Fruit fly (Drosophila melanogaster) whole organism, embryonic: ENCODE results near the gene CG43901.

Experiments
- ATbp ChIP-seq: fragments of 200-800 bp; sonication (Bioruptor generic); optimal IDR thresholded peaks from 2 replicates; lab custom pipeline; 2017; ENCODE audit warnings: missing biosample characterization, mild to moderate bottlenecking, missing genetic modification characterization, missing genetic modification reagents
- Abd-B ChIP-seq: fragments of 200-800 bp; sonication (Bioruptor generic); optimal IDR thresholded peaks from 2 replicates; lab custom pipeline; 2018; ENCODE audit warnings: missing biosample characterization, mild to moderate bottlenecking, missing genetic modification characterization, moderate library complexity
- Atf3 ChIP-seq: fragments of 200-800 bp; sonication (Bioruptor generic); optimal IDR thresholded peaks from 3 replicates; lab custom pipeline; 2016; ENCODE audit warnings: missing biosample characterization, missing genetic modification characterization
- CG10147 ChIP-seq: fragments of 200-800 bp; sonication (Bioruptor generic); optimal IDR thresholded peaks from 2 replicates; lab custom pipeline; 2019; ENCODE audit warnings: missing biosample characterization, mild to moderate bottlenecking, missing genetic modification characterization, moderate library complexity
- CG1024 ChIP-seq: fragments of 200-800 bp; sonication (Bioruptor generic); IDR thresholded peaks from 2 replicates; pipeline ENCODE4 v1.3.6; 2022; ENCODE audit warnings: missing biosample characterization, missing genetic modification characterization
- CG10543 ChIP-seq: fragments of 200-800 bp; sonication (Bioruptor generic); optimal IDR thresholded peaks from 3 replicates; lab custom pipeline; 2017; ENCODE audit warnings: missing biosample characterization, mild to moderate bottlenecking, missing genetic modification characterization, moderate library complexity
- CG11247 ChIP-seq: fragments of 200-800 bp; sonication (Bioruptor generic); IDR thresholded peaks from 2 replicates; pipeline ENCODE4 v1.3.6; 2022; ENCODE audit warnings: missing biosample characterization, missing genetic modification characterization
- CG11696 ChIP-seq: fragments of 200-800 bp; sonication (Bioruptor generic); IDR thresholded peaks from 2 replicates; pipeline ENCODE4 v1.3.6; 2022; ENCODE audit warnings: missing biosample characterization, missing genetic modification characterization
- CG12104 ChIP-seq: fragments of 200-800 bp; sonication (Bioruptor generic); optimal IDR thresholded peaks from 3 replicates; lab custom pipeline; 2016; ENCODE audit warnings: missing biosample characterization, missing genetic modification characterization
- CG12155 ChIP-seq: fragments of 200-800 bp; sonication (Bioruptor generic); optimal IDR thresholded peaks from 3 replicates; lab custom pipeline; 2016; ENCODE audit warnings: missing biosample characterization, missing genetic modification characterization
- CG15073 ChIP-seq: fragments of 200-800 bp; sonication (Bioruptor generic); optimal IDR thresholded peaks from 2 replicates; lab custom pipeline; 2016; ENCODE audit warnings: missing biosample characterization, missing genetic modification characterization
- CG1792 ChIP-seq: fragments of 200-800 bp; sonication (Bioruptor generic); optimal IDR thresholded peaks from 2 replicates; lab custom pipeline; 2016; ENCODE audit warnings: missing biosample characterization, missing genetic modification characterization
- CG2712 ChIP-seq: fragments of 200-800 bp; optimal IDR thresholded peaks from 3 replicates; lab custom pipeline; 2019; ENCODE audit warnings: missing biosample characterization, mild to moderate bottlenecking, missing genetic modification characterization, moderate library complexity
- CG3281 ChIP-seq: fragments of 200-800 bp; sonication (Bioruptor generic); optimal IDR thresholded peaks from 3 replicates; lab custom pipeline; 2017; ENCODE audit warnings: missing biosample characterization, mild to moderate bottlenecking, missing genetic modification characterization
- CG34224 ChIP-seq: fragments of 200-800 bp; sonication (Bioruptor generic); IDR thresholded peaks from 3 replicates; pipeline ENCODE4 v1.3.6; 2022; ENCODE audit warnings: missing biosample characterization, missing genetic modification characterization; ENCODE audit not compliant: partially characterized antibody
- CG3847 ChIP-seq: fragments of 200-800 bp; sonication (Bioruptor generic); IDR thresholded peaks from 2 replicates; pipeline ENCODE4 v1.3.6; 2022; ENCODE audit warnings: missing biosample characterization, missing genetic modification characterization
- CG4282 ChIP-seq: fragments of 200-800 bp; sonication (Bioruptor generic); optimal IDR thresholded peaks from 2 replicates; lab custom pipeline; 2016; ENCODE audit warnings: missing biosample characterization, missing genetic modification characterization
- CG4424 ChIP-seq: fragments of 200-800 bp; sonication (Bioruptor generic); optimal IDR thresholded peaks from 3 replicates; lab custom pipeline; 2016; ENCODE audit warnings: missing biosample characterization, missing genetic modification characterization
- CG4617 ChIP-seq: fragments of 200-800 bp; sonication (Bioruptor generic); optimal IDR thresholded peaks from 3 replicates; lab custom pipeline; 2016; ENCODE audit warnings: missing biosample characterization, missing genetic modification characterization, borderline replicate concordance
- CG4730 ChIP-seq: fragments of 200-800 bp; sonication (Bioruptor generic); IDR thresholded peaks from 2 replicates; pipeline ENCODE4 v1.3.6; 2022; ENCODE audit warnings: missing biosample characterization, missing genetic modification characterization
- CG6689 ChIP-seq: fragments of 200-800 bp; sonication (Bioruptor generic); IDR thresholded peaks from 2 replicates; pipeline ENCODE4 v1.3.6; 2022; ENCODE audit warnings: missing biosample characterization, missing genetic modification characterization
- CG6765 ChIP-seq: fragments of 200-800 bp; sonication (Bioruptor generic); optimal IDR thresholded peaks from 3 replicates; lab custom pipeline; 2017; ENCODE audit warnings: missing biosample characterization, mild to moderate bottlenecking, missing genetic modification characterization
- CG7928 ChIP-seq: fragments of 200-800 bp; sonication (Bioruptor generic); optimal IDR thresholded peaks from 2 replicates; lab custom pipeline; 2017; ENCODE audit warnings: missing biosample characterization, mild to moderate bottlenecking, missing genetic modification characterization
- CG9727 ChIP-seq: fragments of 200-800 bp; sonication (Bioruptor generic); optimal IDR thresholded peaks from 3 replicates; lab custom pipeline; 2017; ENCODE audit warnings: missing biosample characterization, mild to moderate bottlenecking, missing genetic modification characterization
- CrebB ChIP-seq: fragments of 200-800 bp; sonication (Bioruptor generic); optimal IDR thresholded peaks from 3 replicates; lab custom pipeline; 2018; ENCODE audit warnings: missing biosample characterization, mild to moderate bottlenecking, missing genetic modification characterization
- Deaf1 ChIP-seq: fragments of 200-800 bp; optimal IDR thresholded peaks from 3 replicates; lab custom pipeline; 2019; ENCODE audit warnings: missing biosample characterization, mild to moderate bottlenecking, missing genetic modification characterization, moderate library complexity
- Ets65A ChIP-seq: fragments of 200-800 bp; sonication (Bioruptor generic); peaks from one replicate; lab custom pipeline; 2016; ENCODE audit warnings: missing biosample characterization, missing genetic modification characterization
- HLH54F ChIP-seq: fragments of 200-800 bp; sonication (Bioruptor generic); optimal IDR thresholded peaks from 3 replicates; lab custom pipeline; 2016; ENCODE audit warnings: missing biosample characterization, missing genetic modification characterization
- Hmx ChIP-seq: fragments of 200-800 bp; sonication (Bioruptor generic); optimal IDR thresholded peaks from 2 replicates; lab custom pipeline; 2016; ENCODE audit warnings: missing biosample characterization, missing genetic modification characterization
- Mad ChIP-seq: fragments of 200-800 bp; sonication (Bioruptor generic); optimal IDR thresholded peaks from 2 replicates; lab custom pipeline; 2016; ENCODE audit warnings: missing biosample characterization, missing genetic modification characterization
- Med ChIP-seq: fragments of 200-800 bp; sonication (Bioruptor generic); peaks from one replicate; lab custom pipeline; 2016; ENCODE audit warnings: missing biosample characterization, missing genetic modification characterization, mild to moderate bottlenecking, inconsistent platforms, moderate library complexity
- Meics ChIP-seq: fragments of 200-800 bp; sonication (Bioruptor generic); optimal IDR thresholded peaks from 2 replicates; lab custom pipeline; 2017; ENCODE audit warnings: missing biosample characterization, mild to moderate bottlenecking, missing genetic modification characterization
- NC2α ChIP-seq: fragments of 200-800 bp; sonication (Bioruptor generic); optimal IDR thresholded peaks from 2 replicates; lab custom pipeline; 2016; ENCODE audit warnings: missing biosample characterization, missing genetic modification characterization
- NFAT ChIP-seq: fragments of 200-800 bp; sonication (Bioruptor generic); IDR thresholded peaks from 2 replicates; pipeline ENCODE4 v1.3.6; 2022; ENCODE audit warnings: missing biosample characterization, missing genetic modification characterization
- Rfx ChIP-seq: fragments of 200-800 bp; sonication (Bioruptor generic); IDR thresholded peaks from 2 replicates; pipeline ENCODE4 v1.3.6; 2022; ENCODE audit warnings: missing biosample characterization, missing genetic modification characterization
- Spps ChIP-seq: fragments of 200-800 bp; sonication (Bioruptor generic); optimal IDR thresholded peaks from 2 replicates; lab custom pipeline; 2018; ENCODE audit warnings: missing biosample characterization, mild to moderate bottlenecking, missing genetic modification characterization
- Xbp1 ChIP-seq: fragments of 200-800 bp; sonication (Bioruptor generic); optimal IDR thresholded peaks from 3 replicates; lab custom pipeline; 2016; ENCODE audit warnings: missing biosample characterization, mild to moderate bottlenecking, missing genetic modification characterization
- abd-A ChIP-seq: fragments of 200-800 bp; sonication (Bioruptor generic); optimal IDR thresholded peaks from 3 replicates; lab custom pipeline; 2019; ENCODE audit warnings: missing biosample characterization, mild to moderate bottlenecking, missing genetic modification characterization, moderate library complexity
- ara ChIP-seq: fragments of 200-800 bp; sonication (Bioruptor generic); IDR thresholded peaks from 2 replicates; pipeline ENCODE4 v1.3.6; 2022; ENCODE audit warnings: missing biosample characterization, missing genetic modification characterization
- bab2 ChIP-seq: fragments of 200-800 bp; sonication (Bioruptor generic); optimal IDR thresholded peaks from 2 replicates; lab custom pipeline; 2016; ENCODE audit warnings: missing biosample characterization, missing genetic modification characterization
- dan ChIP-seq: fragments of 200-800 bp; sonication (Bioruptor generic); IDR thresholded peaks from 2 replicates; pipeline ENCODE4 v1.3.6; 2022; ENCODE audit warnings: missing biosample characterization, missing genetic modification characterization
- danr ChIP-seq: fragments of 200-800 bp; sonication (Bioruptor generic); IDR thresholded peaks from 2 replicates; pipeline ENCODE4 v1.3.6; 2022; ENCODE audit warnings: missing biosample characterization, missing genetic modification characterization
- fd64A ChIP-seq: fragments of 200-800 bp; sonication (Bioruptor generic); optimal IDR thresholded peaks from 3 replicates; lab custom pipeline; 2018; ENCODE audit warnings: missing biosample characterization, mild to moderate bottlenecking, missing genetic modification characterization
- hb ChIP-seq: fragments of 200-800 bp; sonication (Bioruptor generic); IDR thresholded peaks from 3 replicates; pipeline ENCODE4 v1.3.6; 2022; ENCODE audit warnings: missing biosample characterization, missing genetic modification characterization; ENCODE audit not compliant: partially characterized antibody
- mam ChIP-seq: fragments of 200-800 bp; sonication (Bioruptor generic); optimal IDR thresholded peaks from 3 replicates; lab custom pipeline; 2016; ENCODE audit warnings: missing biosample characterization, missing genetic modification characterization
- otp ChIP-seq: fragments of 200-800 bp; sonication (Bioruptor generic); IDR thresholded peaks from 3 replicates; pipeline ENCODE4, ENCODE4 v1.3.6; 2022; ENCODE audit warnings: missing biosample characterization, missing genetic modification characterization
- pfk ChIP-seq: fragments of 200-800 bp; sonication (Bioruptor generic); optimal IDR thresholded peaks from 2 replicates; lab custom pipeline; 2018; ENCODE audit warnings: missing biosample characterization, mild to moderate bottlenecking, missing genetic modification characterization, moderate library complexity
- so ChIP-seq: fragments of 200-800 bp; sonication (Bioruptor generic); IDR thresholded peaks from 3 replicates; pipeline ENCODE4 v1.3.6; 2022; ENCODE audit warnings: missing biosample characterization, missing genetic modification characterization
- tx ChIP-seq: fragments of 200-800 bp; sonication (Bioruptor generic); optimal IDR thresholded peaks from 2 replicates; lab custom pipeline; 2016; ENCODE audit warnings: missing biosample characterization, missing genetic modification characterization
- vnd ChIP-seq: fragments of 200-800 bp; sonication (Bioruptor generic); IDR thresholded peaks from 3 replicates; pipeline ENCODE4 v1.3.6; 2022; ENCODE audit warnings: missing biosample characterization, missing genetic modification characterization; ENCODE audit not compliant: partially characterized antibody
- wek ChIP-seq: fragments of 200-800 bp; sonication (Bioruptor generic); optimal IDR thresholded peaks from 3 replicates; lab custom pipeline; 2018; ENCODE audit warnings: missing biosample characterization, mild to moderate bottlenecking, missing genetic modification characterization, moderate library complexity

The CG43901 gene

DNA sequence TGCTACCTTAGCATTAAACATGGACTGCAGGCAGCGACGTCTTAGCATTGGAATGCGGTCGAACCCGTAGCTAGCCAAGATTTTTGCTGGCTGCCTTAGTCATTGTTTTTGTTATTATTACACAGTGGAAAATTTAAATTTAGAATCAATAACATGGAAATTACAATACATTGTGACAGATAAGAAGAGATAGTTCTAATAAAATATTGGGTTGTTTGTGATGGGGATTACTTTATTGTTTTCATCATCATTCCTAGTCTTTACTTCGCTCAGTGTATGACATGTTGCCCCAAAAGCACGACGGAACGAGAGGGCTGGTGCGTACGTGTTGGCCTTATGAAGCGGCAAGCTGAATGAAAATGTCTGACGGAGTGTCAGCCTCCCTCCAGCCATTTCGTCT lies 31.0 kb downstream of the CG43901 start (continued):
- peak; percentile 75 for TF ChIP-seq CG3281 (GFP tag; lab: Kevin White, UChicago)
- peak; percentile 30 for TF ChIP-seq CG4617 (GFP tag; lab: Kevin White, UChicago)
- peak; percentile 68 for TF ChIP-seq CG4730 (GFP tag; lab: Robert Waterston, UW)
- no peak for TF ChIP-seq hb (GFP tag; lab: Robert Waterston, UW)
- peak; percentile 61; the same call in 1 of the 2 replicates for TF ChIP-seq ara (GFP tag; lab: Robert Waterston, UW)
- peak; percentile 48 for TF ChIP-seq fd64A (GFP tag; lab: Kevin White, UChicago)
- peak; percentile 43 for TF ChIP-seq CG4282
- peak; percentile 70 for TF ChIP-seq CG11696 (GFP tag; lab: Robert Waterston, UW)
- peak; percentile 73 for TF ChIP-seq CG6765
- peak; percentile 72 for TF ChIP-seq Abd-B
- peak; percentile 85 for TF ChIP-seq Xbp1 (GFP tag; lab: Kevin White, UChicago)
- TF ChIP-seq NC2α (GFP tag; lab: Kevin White, UChicago) = peak; percentile 46
- TF ChIP-seq wek = peak; percentile 62
- peak; percentile 96 for TF ChIP-seq Med (GFP tag; lab: Kevin White, UChicago)
- peak; percentile 73 for TF ChIP-seq Mad (GFP tag; lab: Kevin White, UChicago)
- TF ChIP-seq danr = peak; percentile 57; the same call in 1 of the 2 replicates
- peak; percentile 63 for TF ChIP-seq abd-A
- TF ChIP-seq Rfx (GFP tag; lab: Robert Waterston, UW) = peak; percentile 88
- TF ChIP-seq CG1024 (GFP tag; lab: Robert Waterston, UW) = peak; percentile 70; the same call in 1 of the 2 replicates
- peak; percentile 75 for TF ChIP-seq mam
- peak; percentile 73 for TF ChIP-seq bab2
- TF ChIP-seq dan (GFP tag; lab: Robert Waterston, UW) = no peak
- peak; percentile 2 for TF ChIP-seq CG15073 (GFP tag; lab: Kevin White, UChicago)
- TF ChIP-seq ATbp = peak; percentile 83
- peak; percentile 17 for TF ChIP-seq CG7928 (GFP tag; lab: Kevin White, UChicago)
- peak; percentile 84 for TF ChIP-seq CG2712 (tag; lab: Kevin White, UChicago)
- TF ChIP-seq Deaf1 (tag; lab: Kevin White, UChicago) = peak; percentile 61
- TF ChIP-seq CG10147 (GFP tag; lab: Kevin White, UChicago) = peak; percentile 81
- no peak for TF ChIP-seq CG34224 (GFP tag; lab: Robert Waterston, UW)
- TF ChIP-seq Spps (tag; lab: Kevin White, UChicago) = peak; percentile 56
- TF ChIP-seq CG3847 (GFP tag; lab: Robert Waterston, UW) = peak; percentile 74
- TF ChIP-seq so (GFP tag; lab: Robert Waterston, UW) = peak; percentile 91
- peak; percentile 85 for TF ChIP-seq CG6689
- no peak for TF ChIP-seq pfk (GFP tag; lab: Kevin White, UChicago)
- TF ChIP-seq CG11247 (GFP tag; lab: Robert Waterston, UW) = peak; percentile 78
- peak; percentile 54 for TF ChIP-seq tx
- TF ChIP-seq CG1792 (GFP tag; lab: Kevin White, UChicago) = peak; percentile 50
- peak; percentile 83 for TF ChIP-seq CG4424 (GFP tag; lab: Kevin White, UChicago)
- TF ChIP-seq HLH54F = peak; percentile 70
- TF ChIP-seq Hmx (GFP tag; lab: Kevin White, UChicago) = no peak
- TF ChIP-seq CG12104 = peak; percentile 77
- peak; percentile 78 for TF ChIP-seq CG9727 (GFP tag; lab: Kevin White, UChicago)
- peak; percentile 82 for TF ChIP-seq CrebB (tag; lab: Kevin White, UChicago)
- TF ChIP-seq NFAT = peak; percentile 68; the same call in 1 of the 2 replicates
- TF ChIP-seq vnd (GFP tag; lab: Robert Waterston, UW) = no peak
- peak; percentile 82 for TF ChIP-seq Meics (GFP tag; lab: Kevin White, UChicago)
- TF ChIP-seq CG10543 (GFP tag; lab: Kevin White, UChicago) = peak; percentile 86
- TF ChIP-seq Atf3 (GFP tag; lab: Kevin White, UChicago) = peak; percentile 69
- TF ChIP-seq CG12155 (GFP tag; lab: Kevin White, UChicago) = peak; percentile 48
- TF ChIP-seq Ets65A (GFP tag; lab: Kevin White, UChicago) = peak; percentile 93
- TF ChIP-seq otp (GFP tag; lab: Robert Waterston, UW) = peak; percentile 67; the same call in 2 of the 3 replicates
